Fruit fly (Drosophila melanogaster) whole organism, embryonic: ENCODE measurements around the gene CG13921.

ENCODE experiments used
- Awh ChIP-seq: fragments of 200-800 bp; sonication (Bioruptor generic); IDR thresholded peaks from 2 replicates; pipeline ENCODE4, ENCODE4 v1.3.6; 2022; ENCODE audit warnings: missing biosample characterization, missing genetic modification characterization
- Blimp-1 ChIP-seq: fragments of 200-800 bp; sonication (Bioruptor generic); optimal IDR thresholded peaks from 3 replicates; lab custom pipeline; 2018; ENCODE audit warnings: missing biosample characterization, missing genetic modification characterization, mild to moderate bottlenecking, moderate library complexity, missing genetic modification reagents
- CG11560 ChIP-seq: fragments of 200-800 bp; sonication (Bioruptor generic); IDR thresholded peaks from 3 replicates; pipeline ENCODE4 v1.3.6; 2022; ENCODE audit warnings: missing biosample characterization, missing genetic modification characterization
- CG12391 ChIP-seq: fragments of 200-800 bp; sonication (Bioruptor generic); optimal IDR thresholded peaks from 3 replicates; lab custom pipeline; 2018; ENCODE audit warnings: missing biosample characterization, mild to moderate bottlenecking, missing genetic modification characterization, moderate library complexity
- CG12659 ChIP-seq: fragments of 200-800 bp; sonication (Bioruptor generic); optimal IDR thresholded peaks from 3 replicates; lab custom pipeline; 2017; ENCODE audit warnings: mild to moderate bottlenecking, missing biosample characterization, missing genetic modification reagents, missing genetic modification characterization
- CG13287 ChIP-seq: fragments of 200-800 bp; sonication (Bioruptor generic); IDR thresholded peaks from 2 replicates; pipeline ENCODE4 v1.3.6; 2022; ENCODE audit warnings: missing biosample characterization, missing genetic modification characterization; ENCODE audit not compliant: partially characterized antibody
- CG14667 ChIP-seq: fragments of 200-800 bp; sonication (Bioruptor generic); IDR thresholded peaks from 2 replicates; pipeline ENCODE4 v1.3.6; 2022; ENCODE audit warnings: missing biosample characterization, missing genetic modification characterization
- CG14710 ChIP-seq: fragments of 200-800 bp; sonication (Bioruptor generic); optimal IDR thresholded peaks from 3 replicates; lab custom pipeline; 2019; ENCODE audit warnings: missing biosample characterization, mild to moderate bottlenecking, missing genetic modification characterization, moderate library complexity
- CG15479 ChIP-seq: fragments of 200-800 bp; sonication (Bioruptor generic); optimal IDR thresholded peaks from 3 replicates; lab custom pipeline; 2019; ENCODE audit warnings: missing biosample characterization, mild to moderate bottlenecking, missing genetic modification characterization, moderate library complexity
- CG18764 ChIP-seq: fragments of 200-800 bp; sonication (Bioruptor generic); optimal IDR thresholded peaks from 3 replicates; lab custom pipeline; 2016; ENCODE audit warnings: missing biosample characterization, missing genetic modification characterization
- CG2199 ChIP-seq: fragments of 200-800 bp; sonication (Bioruptor generic); IDR thresholded peaks from 3 replicates; pipeline ENCODE4 v1.3.6; 2022; ENCODE audit warnings: missing biosample characterization, missing genetic modification characterization
- CG4360 ChIP-seq: fragments of 200-800 bp; sonication (Bioruptor generic); IDR thresholded peaks from 2 replicates; pipeline ENCODE4 v1.3.6; 2022; ENCODE audit warnings: missing biosample characterization, missing genetic modification characterization
- CG43689 ChIP-seq: fragments of 200-800 bp; sonication (Bioruptor generic); IDR thresholded peaks from 2 replicates; pipeline ENCODE4 v1.3.6; 2022; ENCODE audit warnings: missing biosample characterization, missing genetic modification characterization
- CG4424 ChIP-seq: fragments of 200-800 bp; sonication (Bioruptor generic); optimal IDR thresholded peaks from 3 replicates; lab custom pipeline; 2016; ENCODE audit warnings: missing biosample characterization, missing genetic modification characterization
- CG7357 ChIP-seq: fragments of 200-800 bp; sonication (Bioruptor generic); IDR thresholded peaks from 3 replicates; pipeline ENCODE4 v1.3.6; 2022; ENCODE audit warnings: missing biosample characterization, missing genetic modification characterization
- CG7745 ChIP-seq: fragments of 200-800 bp; sonication (Bioruptor generic); optimal IDR thresholded peaks from 2 replicates; lab custom pipeline; 2018; ENCODE audit warnings: missing biosample characterization, mild to moderate bottlenecking, missing genetic modification characterization, moderate library complexity
- CG9932 ChIP-seq: fragments of 200-800 bp; sonication (Bioruptor generic); IDR thresholded peaks from 2 replicates; pipeline ENCODE4 v1.3.6; 2022; ENCODE audit warnings: missing biosample characterization, missing genetic modification characterization
- Dip3 ChIP-seq: fragments of 200-800 bp; sonication (Bioruptor generic); optimal IDR thresholded peaks from 3 replicates; lab custom pipeline; 2016; ENCODE audit warnings: missing biosample characterization, missing genetic modification characterization
- Doc2 ChIP-seq: fragments of 200-800 bp; sonication (Bioruptor generic); IDR thresholded peaks from 2 replicates; pipeline ENCODE4 v1.3.6; 2022; ENCODE audit warnings: missing biosample characterization, missing genetic modification characterization
- Doc3 ChIP-seq: fragments of 200-800 bp; sonication (Bioruptor generic); IDR thresholded peaks from 3 replicates; pipeline ENCODE4 v1.3.6; 2022; ENCODE audit warnings: missing biosample characterization, missing genetic modification characterization; ENCODE audit not compliant: partially characterized antibody
- Ets97D ChIP-seq: fragments of 200-800 bp; sonication (Bioruptor generic); optimal IDR thresholded peaks from 3 replicates; lab custom pipeline; 2016; ENCODE audit warnings: missing biosample characterization, missing genetic modification characterization
- Fer1 ChIP-seq: fragments of 200-800 bp; sonication (Bioruptor generic); optimal IDR thresholded peaks from 2 replicates; lab custom pipeline; 2017; ENCODE audit warnings: missing biosample characterization, mild to moderate bottlenecking, missing genetic modification characterization
- Fer3 ChIP-seq: fragments of 200-800 bp; sonication (Bioruptor generic); optimal IDR thresholded peaks from 2 replicates; lab custom pipeline; 2018; ENCODE audit warnings: missing biosample characterization, mild to moderate bottlenecking, missing genetic modification characterization, moderate library complexity
- Hsf ChIP-seq: fragments of 200-800 bp; sonication (Bioruptor generic); optimal IDR thresholded peaks from 3 replicates; lab custom pipeline; 2016; ENCODE audit warnings: missing biosample characterization, missing genetic modification characterization
- Mad ChIP-seq: fragments of 200-800 bp; sonication (Bioruptor generic); optimal IDR thresholded peaks from 2 replicates; lab custom pipeline; 2016; ENCODE audit warnings: missing biosample characterization, missing genetic modification characterization
- NFAT ChIP-seq: fragments of 200-800 bp; sonication (Bioruptor generic); IDR thresholded peaks from 2 replicates; pipeline ENCODE4 v1.3.6; 2022; ENCODE audit warnings: missing biosample characterization, missing genetic modification characterization
- Opbp ChIP-seq: fragments of 200-800 bp; sonication (Bioruptor generic); IDR thresholded peaks from 3 replicates; pipeline ENCODE4 v1.3.6; 2022; ENCODE audit warnings: missing biosample characterization, missing genetic modification characterization; ENCODE audit not compliant: partially characterized antibody
- Xrp1 ChIP-seq: fragments of 200-800 bp; sonication (Bioruptor generic); IDR thresholded peaks from 2 replicates; pipeline ENCODE4 v1.3.6; 2022; ENCODE audit warnings: missing biosample characterization, missing genetic modification characterization
- YL-1 ChIP-seq: fragments of 200-800 bp; sonication (Bioruptor generic); optimal IDR thresholded peaks from 3 replicates; lab custom pipeline; 2017; ENCODE audit warnings: missing biosample characterization, mild to moderate bottlenecking, missing genetic modification characterization
- ato ChIP-seq: fragments of 200-800 bp; sonication (Bioruptor generic); IDR thresholded peaks from 2 replicates; pipeline ENCODE4 v1.3.6; 2022; ENCODE audit warnings: missing biosample characterization, missing genetic modification characterization; ENCODE audit not compliant: partially characterized antibody
- btn ChIP-seq: fragments of 200-800 bp; sonication (Bioruptor generic); optimal IDR thresholded peaks from 2 replicates; lab custom pipeline; 2016; ENCODE audit warnings: missing biosample characterization, missing genetic modification characterization
- cg ChIP-seq: fragments of 200-800 bp; sonication (Bioruptor generic); optimal IDR thresholded peaks from 3 replicates; lab custom pipeline; 2019; ENCODE audit warnings: missing biosample characterization, mild to moderate bottlenecking, missing genetic modification characterization, moderate library complexity
- chinmo ChIP-seq: fragments of 200-800 bp; sonication (Bioruptor generic); IDR thresholded peaks from 4 replicates; pipeline ENCODE4 v1.3.6; 2022; ENCODE audit warnings: missing biosample characterization, missing genetic modification characterization; ENCODE audit not compliant: partially characterized antibody
- fd102C ChIP-seq: fragments of 200-800 bp; sonication (Bioruptor generic); optimal IDR thresholded peaks from 2 replicates; lab custom pipeline; 2018; ENCODE audit warnings: missing biosample characterization, mild to moderate bottlenecking, missing genetic modification characterization, moderate library complexity
- gcm ChIP-seq: fragments of 200-800 bp; sonication (Bioruptor generic); optimal IDR thresholded peaks from 2 replicates; lab custom pipeline; 2019; ENCODE audit warnings: missing biosample characterization, mild to moderate bottlenecking, missing genetic modification characterization, moderate library complexity
- gem ChIP-seq: fragments of 200-800 bp; sonication (Bioruptor generic); optimal IDR thresholded peaks from 2 replicates; lab custom pipeline; 2019; ENCODE audit warnings: missing biosample characterization, mild to moderate bottlenecking, missing genetic modification characterization, moderate library complexity
- insv ChIP-seq, 2 experiments: fragments of 200-800 bp; sonication (Bioruptor generic); optimal IDR thresholded peaks; 3 replicates each; lab custom pipeline; 2016 to 2018; ENCODE audit warnings: missing biosample characterization in 2 of 2, missing genetic modification characterization in 2 of 2
- jing ChIP-seq: fragments of 200-800 bp; sonication (Bioruptor generic); optimal IDR thresholded peaks from 2 replicates; lab custom pipeline; 2018; ENCODE audit warnings: missing biosample characterization, mild to moderate bottlenecking, missing genetic modification characterization
- jumu ChIP-seq: fragments of 200-800 bp; sonication (Bioruptor generic); optimal IDR thresholded peaks from 3 replicates; lab custom pipeline; 2016; ENCODE audit warnings: missing biosample characterization, missing genetic modification characterization
- lilli ChIP-seq: fragments of 200-800 bp; sonication (Bioruptor generic); optimal IDR thresholded peaks from 3 replicates; lab custom pipeline; 2016; ENCODE audit warnings: missing biosample characterization, missing genetic modification characterization
- pita ChIP-seq: fragments of 200-800 bp; sonication (Bioruptor generic); optimal IDR thresholded peaks from 2 replicates; lab custom pipeline; 2017; ENCODE audit warnings: missing biosample characterization, mild to moderate bottlenecking, missing genetic modification characterization
- repo ChIP-seq: fragments of 200-800 bp; sonication (Bioruptor generic); optimal IDR thresholded peaks from 2 replicates; lab custom pipeline; 2016; ENCODE audit warnings: missing biosample characterization, missing genetic modification characterization
- sna ChIP-seq: fragments of 200-800 bp; sonication (Bioruptor generic); IDR thresholded peaks from 2 replicates; pipeline ENCODE4 v1.3.6; 2022; ENCODE audit warnings: missing biosample characterization, missing genetic modification characterization; ENCODE audit not compliant: partially characterized antibody
- stwl ChIP-seq: fragments of 200-800 bp; sonication (Bioruptor generic); optimal IDR thresholded peaks from 3 replicates; lab custom pipeline; 2018; ENCODE audit warnings: missing biosample characterization, mild to moderate bottlenecking, missing genetic modification characterization, moderate library complexity
- tio ChIP-seq: fragments of 200-800 bp; sonication (Bioruptor generic); optimal IDR thresholded peaks from 2 replicates; lab custom pipeline; 2017; ENCODE audit warnings: missing biosample characterization, missing genetic modification characterization, inconsistent platforms

CG13921 gene

DNA sequence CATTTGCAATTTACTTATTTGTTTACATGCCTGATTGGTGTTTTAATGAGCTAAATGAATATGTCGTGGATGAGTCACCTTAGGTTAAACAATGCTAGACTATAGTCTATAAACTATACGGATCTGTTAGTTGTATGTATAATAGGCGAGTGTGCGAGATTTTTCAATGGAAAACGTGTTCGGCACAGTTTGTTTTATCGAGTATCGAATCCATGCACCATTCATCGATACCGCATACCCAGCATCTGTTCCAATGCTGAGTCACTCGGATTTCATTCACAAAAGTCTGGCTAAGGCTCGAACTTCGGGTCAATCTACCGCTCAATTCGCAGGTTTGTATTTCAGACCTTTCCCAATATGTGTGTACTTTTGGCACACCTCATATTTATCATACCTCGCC lies 19.3 kb upstream of the CG13921 start:
- TF ChIP-seq fd102C (GFP tag; lab: Kevin White, UChicago) (no peak), CG15479 (peak; percentile 56), CG4424 (GFP tag; lab: Kevin White, UChicago) (no peak), CG2199 (0 out of 3 replicates have a peak, but pooled peaks have one; percentile 56)

DNA sequence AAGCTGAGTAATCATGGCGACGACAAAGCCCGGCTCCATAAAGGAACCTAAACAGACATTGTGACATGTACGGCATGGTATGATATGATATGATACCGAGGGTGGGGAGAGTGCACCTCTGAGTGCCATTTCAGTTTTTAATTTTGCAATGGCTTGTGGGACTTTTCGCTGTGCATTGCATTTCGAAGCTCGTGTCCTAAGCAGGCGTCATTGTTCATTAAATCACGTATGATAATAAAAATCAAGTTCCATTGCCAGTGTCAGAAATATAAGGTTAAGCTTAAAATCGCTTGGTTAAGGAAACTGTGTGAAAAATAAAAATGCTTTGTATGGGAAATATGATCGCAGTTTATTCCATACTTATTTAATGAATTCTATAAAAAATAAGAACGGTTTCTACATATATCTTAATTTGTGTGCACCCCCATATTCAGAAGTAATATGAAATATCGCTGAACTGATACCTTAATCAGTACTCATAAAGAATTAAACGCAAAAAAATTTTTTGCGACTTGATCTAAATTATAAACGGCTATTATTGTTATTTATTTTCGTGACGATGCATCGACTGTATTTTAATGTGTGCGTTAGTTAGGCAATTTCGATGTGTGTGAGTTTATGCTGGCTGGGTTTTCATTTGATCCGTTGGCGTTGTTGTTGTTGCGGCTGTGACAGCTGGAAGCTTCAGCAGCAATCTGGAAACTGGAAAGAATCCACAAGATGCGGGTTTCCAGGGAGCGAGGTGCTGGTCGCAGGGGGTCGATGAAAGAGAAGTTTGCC lies 17.1 kb upstream of the CG13921 start:
- peak; percentile 96 for TF ChIP-seq gcm (GFP tag; lab: Kevin White, UChicago)
- no peak for TF ChIP-seq Doc3 (GFP tag; lab: Robert Waterston, UW)
- TF ChIP-seq CG4360 (GFP tag; lab: Robert Waterston, UW) = peak; percentile 69
- no peak for TF ChIP-seq YL-1 (GFP tag; lab: Kevin White, UChicago)
- peak; percentile 16; the same call in 1 of the 3 replicates for TF ChIP-seq Opbp (GFP tag; lab: Robert Waterston, UW)
- TF ChIP-seq CG2199 = 0 out of 3 replicates have a peak, but pooled peaks have one; percentile 20

DNA sequence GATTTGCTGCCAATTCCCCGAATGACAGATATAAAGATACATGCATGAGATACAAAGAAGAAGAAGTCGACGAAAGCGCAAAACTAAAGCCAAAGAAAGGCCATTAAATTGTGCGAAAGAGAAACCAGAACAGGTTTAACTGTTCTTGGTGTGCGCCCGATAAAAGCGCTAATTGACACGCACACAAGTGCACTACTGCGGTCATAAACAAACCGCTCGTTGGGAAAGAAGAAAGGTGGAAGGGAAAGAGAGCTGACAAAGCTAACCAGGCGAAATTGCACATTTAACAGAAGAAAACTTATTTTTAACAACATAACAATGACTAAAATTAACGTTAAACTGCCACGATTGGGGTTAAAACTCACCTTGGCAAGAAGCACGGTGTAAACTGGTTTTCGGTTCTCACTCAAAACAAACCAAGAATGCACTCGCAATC lies 16.5 kb upstream of the CG13921 start:
- TF ChIP-seq CG4360 (GFP tag; lab: Robert Waterston, UW) = peak; percentile 1; the same call in 1 of the 2 replicates
- TF ChIP-seq Fer1 (GFP tag; lab: Kevin White, UChicago) = no peak
- no peak for TF ChIP-seq tio (GFP tag; lab: Kevin White, UChicago)
- TF ChIP-seq lilli = no peak
- TF ChIP-seq cg (GFP tag; lab: Kevin White, UChicago) = peak; percentile 48
- no peak for TF ChIP-seq CG14710 (tag; lab: Kevin White, UChicago)
- TF ChIP-seq CG7357 = no peak
- TF ChIP-seq sna (GFP tag; lab: Robert Waterston, UW) = no peak
- no peak for TF ChIP-seq NFAT (GFP tag; lab: Robert Waterston, UW)
- TF ChIP-seq btn (GFP tag; lab: Kevin White, UChicago) = no peak
- no peak for TF ChIP-seq jumu (GFP tag; lab: Kevin White, UChicago)
- no peak for TF ChIP-seq CG11560 (tag; lab: Robert Waterston, UW)
- no peak for TF ChIP-seq Xrp1 (GFP tag; lab: Robert Waterston, UW)
- no peak for TF ChIP-seq ato (GFP tag; lab: Robert Waterston, UW)
- no peak for TF ChIP-seq CG43689 (GFP tag; lab: Robert Waterston, UW)
- no peak for TF ChIP-seq Fer3
- no peak for TF ChIP-seq Awh
- no peak for TF ChIP-seq CG13287 (GFP tag; lab: Robert Waterston, UW)
- no peak for TF ChIP-seq Mad (GFP tag; lab: Kevin White, UChicago)
- TF ChIP-seq insv (GFP tag; optimal IDR thresholded peaks at IDR 0.05; lab: Kevin White, UChicago) = no peak
- no peak for TF ChIP-seq CG12659 (GFP tag; lab: Kevin White, UChicago)
- TF ChIP-seq Doc2 = no peak
- TF ChIP-seq CG14667 (GFP tag; lab: Robert Waterston, UW) = no peak
- no peak for TF ChIP-seq Hsf
- no peak for TF ChIP-seq CG2199
- TF ChIP-seq Blimp-1 = peak; percentile 43
- no peak for TF ChIP-seq repo
- TF ChIP-seq jing (GFP tag; lab: Kevin White, UChicago) = no peak
- no peak for TF ChIP-seq CG18764 (GFP tag; lab: Kevin White, UChicago)
- TF ChIP-seq Dip3 (GFP tag; lab: Kevin White, UChicago) = no peak
- peak; percentile 70; the same call in 1 of the 4 replicates for TF ChIP-seq chinmo (GFP tag; lab: Robert Waterston, UW)
- TF ChIP-seq Ets97D (GFP tag; lab: Kevin White, UChicago) = no peak
- TF ChIP-seq gcm (GFP tag; lab: Kevin White, UChicago) = peak; percentile 8
- no peak for TF ChIP-seq gem (tag; lab: Kevin White, UChicago)
- TF ChIP-seq pita (GFP tag; lab: Kevin White, UChicago) = no peak
- TF ChIP-seq stwl (tag; lab: Kevin White, UChicago) = no peak
- no peak for TF ChIP-seq CG9932 (GFP tag; lab: Robert Waterston, UW)
- no peak for TF ChIP-seq CG7745
- no peak for TF ChIP-seq CG12391 (tag; lab: Kevin White, UChicago)
